Fruit fly (Drosophila melanogaster) whole organism, prepupa: ENCODE results near the gene CG33128.

ENCODE experiments used
- Blimp-1 ChIP-seq: fragments of 200-800 bp; sonication (Bioruptor generic); optimal IDR thresholded peaks from 3 replicates; lab custom pipeline; 2017; ENCODE audit warnings: missing biosample characterization, missing genetic modification characterization, mild to moderate bottlenecking, moderate library complexity, missing genetic modification reagents
- CG10631 ChIP-seq: fragments of 200-800 bp; sonication (Bioruptor generic); optimal IDR thresholded peaks from 2 replicates; lab custom pipeline; 2016; ENCODE audit warnings: missing biosample characterization, missing genetic modification characterization
- CG10669 ChIP-seq: fragments of 200-800 bp; sonication (Bioruptor generic); optimal IDR thresholded peaks from 3 replicates; lab custom pipeline; 2018; ENCODE audit warnings: missing biosample characterization, mild to moderate bottlenecking, missing genetic modification characterization, moderate library complexity
- CG11294 ChIP-seq: fragments of 200-800 bp; sonication (Bioruptor generic); IDR thresholded peaks from 2 replicates; pipeline ENCODE4 v1.3.6; 2022; ENCODE audit warnings: missing biosample characterization, missing genetic modification characterization
- CG11762 ChIP-seq: fragments of 200-800 bp; sonication (Bioruptor generic); optimal IDR thresholded peaks from 3 replicates; lab custom pipeline; 2016; ENCODE audit warnings: missing biosample characterization, missing genetic modification characterization; ENCODE audit not compliant: insufficient read depth
- CG11902 ChIP-seq: fragments of 200-800 bp; sonication (Bioruptor generic); optimal IDR thresholded peaks from 3 replicates; lab custom pipeline; 2016; ENCODE audit warnings: missing biosample characterization, missing genetic modification characterization
- CG15336 ChIP-seq: fragments of 200-800 bp; sonication (Bioruptor generic); IDR thresholded peaks from 2 replicates; pipeline ENCODE4 v1.3.6; 2022; ENCODE audit warnings: missing biosample characterization, missing genetic modification characterization
- CG1621 ChIP-seq: fragments of 200-800 bp; sonication (Bioruptor generic); optimal IDR thresholded peaks from 3 replicates; lab custom pipeline; 2018; ENCODE audit warnings: missing biosample characterization, mild to moderate bottlenecking, missing genetic modification characterization
- CG16779 ChIP-seq: fragments of 200-800 bp; sonication (Bioruptor generic); optimal IDR thresholded peaks from 3 replicates; lab custom pipeline; 2017; ENCODE audit warnings: missing biosample characterization, mild to moderate bottlenecking, missing genetic modification characterization
- CG3032 ChIP-seq: fragments of 200-800 bp; optimal IDR thresholded peaks from 2 replicates; lab custom pipeline; 2019; ENCODE audit warnings: missing biosample characterization, mild to moderate bottlenecking, missing genetic modification characterization, moderate library complexity
- CG31627 ChIP-seq: fragments of 200-800 bp; sonication (Bioruptor generic); optimal IDR thresholded peaks from 3 replicates; lab custom pipeline; 2016; ENCODE audit warnings: missing biosample characterization, missing genetic modification characterization
- CG32006 ChIP-seq: fragments of 200-800 bp; sonication (Bioruptor generic); optimal IDR thresholded peaks from 3 replicates; lab custom pipeline; 2017; ENCODE audit warnings: missing biosample characterization, mild to moderate bottlenecking, missing genetic modification characterization
- CG3919 ChIP-seq: fragments of 200-800 bp; sonication (Bioruptor generic); optimal IDR thresholded peaks from 3 replicates; lab custom pipeline; 2016; ENCODE audit warnings: missing biosample characterization, missing genetic modification characterization
- CG4318 ChIP-seq: fragments of 200-800 bp; sonication (Bioruptor generic); optimal IDR thresholded peaks from 3 replicates; lab custom pipeline; 2017; ENCODE audit warnings: missing biosample characterization, mild to moderate bottlenecking, missing genetic modification characterization
- CG6276 ChIP-seq: fragments of 200-800 bp; sonication (Bioruptor generic); optimal IDR thresholded peaks from 2 replicates; lab custom pipeline; 2017; ENCODE audit warnings: missing biosample characterization, mild to moderate bottlenecking, missing genetic modification characterization
- CG6792 ChIP-seq: fragments of 200-800 bp; sonication (Bioruptor generic); optimal IDR thresholded peaks from 3 replicates; lab custom pipeline; 2016; ENCODE audit warnings: missing biosample characterization, missing genetic modification characterization
- CG6808 ChIP-seq: fragments of 200-800 bp; sonication (Bioruptor generic); optimal IDR thresholded peaks from 3 replicates; lab custom pipeline; 2017; ENCODE audit warnings: missing biosample characterization, missing genetic modification characterization, mild to moderate bottlenecking, moderate library complexity, missing genetic modification reagents
- CG6854 ChIP-seq: fragments of 200-800 bp; sonication (Bioruptor generic); optimal IDR thresholded peaks from 2 replicates; lab custom pipeline; 2017; ENCODE audit warnings: missing biosample characterization, mild to moderate bottlenecking, missing genetic modification characterization
- CG8119 ChIP-seq: fragments of 200-800 bp; sonication (Bioruptor generic); IDR thresholded peaks from 3 replicates; pipeline ENCODE4 v1.3.6; 2022; ENCODE audit warnings: missing biosample characterization, missing genetic modification characterization
- CG8632 ChIP-seq: fragments of 200-800 bp; sonication (Bioruptor generic); optimal IDR thresholded peaks from 3 replicates; lab custom pipeline; 2016; ENCODE audit warnings: missing biosample characterization, missing genetic modification characterization
- Eip75B ChIP-seq: fragments of 200-800 bp; sonication (Bioruptor generic); optimal IDR thresholded peaks from 3 replicates; lab custom pipeline; 2016; ENCODE audit warnings: missing biosample characterization, missing genetic modification characterization
- Eip78C ChIP-seq: fragments of 200-800 bp; sonication (Bioruptor generic); peaks from one replicate; lab custom pipeline; 2016; ENCODE audit warnings: missing biosample characterization, missing genetic modification characterization
- Eip93F ChIP-seq: fragments of 200-800 bp; sonication (Bioruptor generic); optimal IDR thresholded peaks from 2 replicates; lab custom pipeline; 2016; ENCODE audit warnings: missing biosample characterization, mild to moderate bottlenecking, missing genetic modification characterization
- Ets21C ChIP-seq: fragments of 200-800 bp; sonication (Bioruptor generic); optimal IDR thresholded peaks from 3 replicates; lab custom pipeline; 2016; ENCODE audit warnings: missing biosample characterization, missing genetic modification characterization
- Ets96B ChIP-seq: fragments of 200-800 bp; optimal IDR thresholded peaks from 2 replicates; lab custom pipeline; 2019; ENCODE audit warnings: missing biosample characterization, mild to moderate bottlenecking, missing genetic modification characterization, moderate library complexity
- Gug ChIP-seq: fragments of 200-800 bp; sonication (Bioruptor generic); IDR thresholded peaks from 2 replicates; pipeline ENCODE4 v1.3.6; 2022; ENCODE audit warnings: missing biosample characterization, missing genetic modification characterization
- Hr38 ChIP-seq: sonication (Bioruptor generic); optimal IDR thresholded peaks from 2 replicates; lab custom pipeline; 2016; ENCODE audit warnings: missing biosample characterization, missing genetic modification characterization
- Hr39 ChIP-seq: fragments of 200-800 bp; sonication (Bioruptor generic); optimal IDR thresholded peaks from 2 replicates; lab custom pipeline; 2016; ENCODE audit warnings: missing biosample characterization, missing genetic modification characterization
- Hr4 ChIP-seq: fragments of 200-800 bp; sonication (Bioruptor generic); optimal IDR thresholded peaks from 3 replicates; lab custom pipeline; 2016; ENCODE audit warnings: missing biosample characterization, missing genetic modification characterization
- Met ChIP-seq: fragments of 200-800 bp; sonication (Bioruptor generic); optimal IDR thresholded peaks from 3 replicates; lab custom pipeline; 2016; ENCODE audit warnings: missing biosample characterization, missing genetic modification characterization
- Smox ChIP-seq: fragments of 200-800 bp; sonication (Bioruptor generic); optimal IDR thresholded peaks from 3 replicates; lab custom pipeline; 2016; ENCODE audit warnings: missing biosample characterization, missing genetic modification characterization
- Sox102F ChIP-seq: fragments of 200-800 bp; sonication (Bioruptor generic); optimal IDR thresholded peaks from 2 replicates; lab custom pipeline; 2016; ENCODE audit warnings: missing biosample characterization, mild to moderate bottlenecking, missing genetic modification characterization
- Sox14 ChIP-seq: fragments of 200-800 bp; sonication (Bioruptor generic); optimal IDR thresholded peaks from 3 replicates; lab custom pipeline; 2016; ENCODE audit warnings: missing biosample characterization, missing genetic modification characterization
- Sox15 ChIP-seq: fragments of 200-800 bp; sonication (Bioruptor generic); optimal IDR thresholded peaks from 3 replicates; lab custom pipeline; 2016; ENCODE audit warnings: missing biosample characterization, missing genetic modification characterization
- achi ChIP-seq: fragments of 200-800 bp; sonication (Bioruptor generic); optimal IDR thresholded peaks from 3 replicates; lab custom pipeline; 2016; ENCODE audit warnings: missing biosample characterization, missing genetic modification characterization
- acj6 ChIP-seq: fragments of 200-800 bp; sonication (Bioruptor generic); optimal IDR thresholded peaks from 3 replicates; lab custom pipeline; 2016; ENCODE audit warnings: missing biosample characterization, missing genetic modification characterization
- cyc ChIP-seq: fragments of 200-800 bp; sonication (Bioruptor generic); optimal IDR thresholded peaks from 3 replicates; lab custom pipeline; 2016; ENCODE audit warnings: missing biosample characterization, missing genetic modification characterization
- dac ChIP-seq: fragments of 200-800 bp; sonication (Bioruptor generic); optimal IDR thresholded peaks from 2 replicates; lab custom pipeline; 2017; ENCODE audit warnings: missing biosample characterization, mild to moderate bottlenecking, missing genetic modification characterization
- dsx ChIP-seq: fragments of 200-800 bp; optimal IDR thresholded peaks from 3 replicates; lab custom pipeline; 2019; ENCODE audit warnings: missing biosample characterization, mild to moderate bottlenecking, missing genetic modification characterization, moderate library complexity; ENCODE audit not compliant: poor library complexity, severe bottlenecking
- eg ChIP-seq: fragments of 200-800 bp; sonication (Bioruptor generic); IDR thresholded peaks from 3 replicates; pipeline ENCODE4 v1.3.6; 2022; ENCODE audit warnings: missing biosample characterization, missing genetic modification characterization
- fd59A ChIP-seq: fragments of 200-800 bp; sonication (Bioruptor generic); optimal IDR thresholded peaks from 2 replicates; lab custom pipeline; 2017; ENCODE audit warnings: missing biosample characterization, mild to moderate bottlenecking, missing genetic modification characterization, missing genetic modification reagents
- fd85E ChIP-seq: fragments of 200-800 bp; sonication (Bioruptor generic); optimal IDR thresholded peaks from 3 replicates; lab custom pipeline; 2016; ENCODE audit warnings: missing biosample characterization, missing genetic modification characterization
- fkh ChIP-seq: fragments of 200-800 bp; sonication (Bioruptor generic); optimal IDR thresholded peaks from 3 replicates; lab custom pipeline; 2017; ENCODE audit warnings: missing biosample characterization, mild to moderate bottlenecking, missing genetic modification characterization, moderate library complexity
- lz ChIP-seq: fragments of 200-800 bp; sonication (Bioruptor generic); optimal IDR thresholded peaks from 3 replicates; lab custom pipeline; 2016; ENCODE audit warnings: missing biosample characterization, missing genetic modification characterization
- net ChIP-seq: fragments of 200-800 bp; sonication (Bioruptor generic); optimal IDR thresholded peaks from 3 replicates; lab custom pipeline; 2016; ENCODE audit warnings: missing biosample characterization, missing genetic modification characterization
- pdm3 ChIP-seq: fragments of 200-800 bp; sonication (Bioruptor generic); optimal IDR thresholded peaks from 3 replicates; lab custom pipeline; 2016; ENCODE audit warnings: missing biosample characterization, missing genetic modification characterization
- salr ChIP-seq, 2 experiments: fragments of 200-800 bp; sonication (Bioruptor generic); optimal IDR thresholded peaks; 3 replicates each; lab custom pipeline; 2016 to 2018; ENCODE audit warnings: missing biosample characterization in 2 of 2, missing genetic modification characterization in 2 of 2, mild to moderate bottlenecking in 1 of 2
- spab ChIP-seq: fragments of 200-800 bp; sonication (Bioruptor generic); optimal IDR thresholded peaks from 2 replicates; lab custom pipeline; 2017; ENCODE audit warnings: missing biosample characterization, mild to moderate bottlenecking, missing genetic modification characterization, missing genetic modification reagents
- svp ChIP-seq: fragments of 200-800 bp; sonication (Bioruptor generic); peaks from one replicate; lab custom pipeline; 2016; ENCODE audit warnings: missing biosample characterization, missing genetic modification characterization
- topi ChIP-seq: fragments of 200-800 bp; sonication (Bioruptor generic); optimal IDR thresholded peaks from 3 replicates; lab custom pipeline; 2016; ENCODE audit warnings: missing biosample characterization, missing genetic modification characterization
- vri ChIP-seq: fragments of 200-800 bp; sonication (Bioruptor generic); optimal IDR thresholded peaks from 3 replicates; lab custom pipeline; 2016; ENCODE audit warnings: missing biosample characterization, mild to moderate bottlenecking, missing genetic modification characterization

The CG33128 gene

DNA sequence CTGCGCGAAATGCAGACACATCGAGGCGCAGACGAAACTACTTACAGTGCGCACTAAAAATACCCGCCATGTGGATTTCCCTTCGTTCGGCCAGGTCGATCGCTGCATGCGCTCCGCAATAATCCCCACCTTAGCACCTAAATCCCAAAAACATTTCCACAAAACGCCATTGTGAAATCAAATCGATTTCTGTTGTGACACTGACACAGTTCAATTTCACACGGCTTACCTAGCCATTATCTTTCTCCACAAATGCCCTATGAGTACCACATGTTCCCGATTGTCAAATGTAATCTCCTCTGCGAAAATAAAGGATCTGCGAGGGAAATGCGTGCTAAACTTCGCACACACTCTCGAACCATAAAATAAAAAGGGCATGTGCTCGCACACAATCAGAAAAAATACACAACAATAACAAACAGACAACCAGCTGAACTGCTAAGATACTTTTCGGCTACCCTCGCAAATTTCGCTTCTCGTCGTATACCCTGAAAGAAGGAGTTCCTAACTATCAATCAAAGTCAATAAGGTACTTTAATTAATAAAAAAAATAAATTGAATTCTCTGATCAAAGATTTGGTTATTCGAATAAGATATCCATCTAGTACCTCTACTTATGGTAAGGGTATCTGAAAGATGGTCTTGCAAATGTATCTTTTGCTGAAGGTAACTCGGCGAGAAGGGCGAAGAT lies 7.8 kb upstream of the CG33128 start:
- TF ChIP-seq CG16779 (tag; lab: Kevin White, UChicago) (peak; percentile 25), Eip78C (GFP tag; lab: Kevin White, UChicago) (peak; percentile 93), CG3032 (tag; lab: Kevin White, UChicago) (peak; percentile 83), Blimp-1 (peak; percentile 15), CG10631 (GFP tag; lab: Kevin White, UChicago) (peak; percentile 81), topi (peak; percentile 70), svp (GFP tag; lab: Kevin White, UChicago) (peak; percentile 90), Ets21C (peak; percentile 26), net (peak; percentile 54), CG15336 (peak; percentile 61), CG3919 (GFP tag; lab: Kevin White, UChicago) (peak; percentile 69), spab (GFP tag; lab: Kevin White, UChicago) (peak; percentile 72), CG1621 (peak; percentile 72), CG6854 (no peak), Eip93F (GFP tag; lab: Kevin White, UChicago) (peak; percentile 32), achi (peak; percentile 65), CG31627 (GFP tag; lab: Kevin White, UChicago) (peak; percentile 62), dac (GFP tag; lab: Kevin White, UChicago) (peak; percentile 10), lz (peak; percentile 62), vri (peak; percentile 50), fd85E (no peak), CG6808 (GFP tag; lab: Kevin White, UChicago) (peak; percentile 75), cyc (GFP tag; lab: Kevin White, UChicago) (peak; percentile 70), CG11762 (peak; percentile 64), Smox (GFP tag; lab: Kevin White, UChicago) (peak; percentile 56), Met (GFP tag; lab: Kevin White, UChicago) (peak; percentile 65), CG10669 (GFP tag; lab: Kevin White, UChicago) (peak; percentile 83), fd59A (GFP tag; lab: Kevin White, UChicago) (peak; percentile 73), Sox14 (GFP tag; lab: Kevin White, UChicago) (peak; percentile 74), dsx (peak; percentile 65), salr (GFP tag; optimal IDR thresholded peaks at IDR 0.05; lab: Kevin White, UChicago) (peak; percentile 65 to 73), Sox102F (peak; percentile 70), Sox15 (peak; percentile 47), CG8632 (peak; percentile 32), CG8119 (GFP tag; lab: Robert Waterston, UW) (peak; percentile 73; the same call in 2 of the 3 replicates), CG4318 (GFP tag; lab: Kevin White, UChicago) (peak; percentile 15), CG6276 (GFP tag; lab: Kevin White, UChicago) (peak; percentile 59), Hr39 (GFP tag; lab: Kevin White, UChicago) (peak; percentile 56), CG32006 (peak; percentile 71), Eip75B (peak; percentile 68), fkh (no peak), eg (peak; percentile 62), pdm3 (peak; percentile 71), CG6792 (GFP tag; lab: Kevin White, UChicago) (peak; percentile 64), CG11902 (GFP tag; lab: Kevin White, UChicago) (peak; percentile 59), acj6 (GFP tag; lab: Kevin White, UChicago) (peak; percentile 63), Hr4 (GFP tag; lab: Kevin White, UChicago) (peak; percentile 79), Hr38 (no peak), Ets96B (tag; lab: Kevin White, UChicago) (peak; percentile 67), CG11294 (GFP tag; lab: Robert Waterston, UW) (peak; percentile 69), Gug (GFP tag; lab: Robert Waterston, UW) (peak; percentile 85)
